Worm (Caenorhabditis elegans) whole organism, mixed stage, embryonic: Measurements from ENCODE around the gene eor-1.
"Not testable (repeated sequence)": the region's sequence is repeated elsewhere in the genome, so short reads cannot be mapped to it uniquely, and the experiment has no call there.

Experiments used
- elt-1 ChIP-seq: sonication (generic microtip); optimal IDR thresholded peaks from 2 replicates; lab custom pipeline; 2017; ENCODE audit warnings: missing genetic modification characterization, mild to moderate bottlenecking, missing compliant biosample characterization, antibody characterized with exemption, moderate library complexity, borderline replicate concordance; ENCODE audit not compliant: insufficient read depth
- lin-13 ChIP-seq: fragments of 150-350 bp; optimal IDR thresholded peaks from 2 replicates; lab custom pipeline; 2014; ENCODE audit warnings: missing biosample characterization, missing genetic modification characterization
- nhr-76 ChIP-seq: sonication (generic microtip); optimal IDR thresholded peaks from 2 replicates; lab custom pipeline; 2017; ENCODE audit warnings: missing biosample characterization, missing genetic modification characterization
- unc-62 ChIP-seq: fragments of 150-350 bp; optimal IDR thresholded peaks from 2 replicates; lab custom pipeline; 2014; ENCODE audit warnings: missing biosample characterization, missing genetic modification reagents, missing genetic modification characterization
- ztf-11 ChIP-seq: fragments of 150-350 bp; optimal IDR thresholded peaks from 2 replicates; lab custom pipeline; 2014; ENCODE audit warnings: missing biosample characterization, missing genetic modification characterization

DNA sequence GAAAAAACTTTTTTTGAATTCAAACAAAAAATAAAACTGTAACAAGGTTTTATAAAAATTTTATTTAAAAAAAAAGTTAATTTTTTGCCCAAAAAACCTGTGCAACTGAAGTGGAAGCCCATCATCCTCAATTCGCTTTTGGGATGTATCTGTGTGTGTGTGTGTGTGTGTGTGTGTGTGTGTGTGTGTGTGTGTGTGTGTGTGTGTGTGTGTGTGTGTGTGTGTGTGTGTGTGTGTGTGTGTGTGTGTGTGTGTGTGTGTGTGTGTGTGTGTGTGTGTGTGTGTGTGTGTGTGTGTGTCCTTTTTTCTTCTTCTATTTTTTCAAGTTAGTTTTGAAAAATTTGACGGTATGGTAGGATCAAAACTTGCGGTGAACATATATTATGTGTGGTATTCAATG, 14.3 kb downstream of the eor-1 start:
- TF ChIP-seq ztf-11 (tag; lab: Kevin White, UChicago); unc-62 (GFP tag; lab: Kevin White, UChicago); elt-1 (tag; lab: Kevin White, UChicago); nhr-76 (tag; lab: Kevin White, UChicago); lin-13 (tag; lab: Kevin White, UChicago): not testable (repeated sequence)
